Fruit fly (Drosophila melanogaster): ENCODE measurements around the gene CG4456.

The CG4456 gene

dm6 chr3L:9383345-9384075 is 11.0 kb downstream of the CG4456 start, which contains the start of gene Hsp27:
TSS of gene Hsp27 (plus strand) at chr3L:9384063.
- TF ChIP-seq noc (tag; optimal IDR thresholded peaks at IDR 0.05): peak; percentile 98

dm6 chr3L:9384445-9385079 is 12.0 kb downstream of the CG4456 start:
- TF ChIP-seq noc (tag; optimal IDR thresholded peaks at IDR 0.05): no peak

dm6 chr3L:9391340-9391980 is 18.9 kb downstream of the CG4456 start:
- no peak for TF ChIP-seq noc (tag; optimal IDR thresholded peaks at IDR 0.05)

dm6 chr3L:9396038-9396437 is 23.5 kb downstream of the CG4456 start:
- no peak for TF ChIP-seq noc (tag; optimal IDR thresholded peaks at IDR 0.05)

dm6 chr3L:9396704-9397103 is 24.2 kb downstream of the CG4456 start:
- TF ChIP-seq noc (tag; optimal IDR thresholded peaks at IDR 0.05): no peak

dm6 chr3L:9397156-9397555 is 24.6 kb downstream of the CG4456 start:
- TF ChIP-seq noc (tag; optimal IDR thresholded peaks at IDR 0.05): peak; percentile 89

dm6 chr3L:9398028-9398427 is 25.5 kb downstream of the CG4456 start:
- no peak for TF ChIP-seq noc (tag; optimal IDR thresholded peaks at IDR 0.05)

- TF ChIP-seq noc (tag; optimal IDR thresholded peaks at IDR 0.05): no peak
These were observed 26.0 kb downstream of the CG4456 start for dm6 chr3L:9398435-9398981.

dm6 chr3L:9399013-9399750 is 26.7 kb downstream of the CG4456 start, which contains the start of gene CG4080:
TSS of gene CG4080 (minus strand) at chr3L:9399227.
- peak; percentile 16 for TF ChIP-seq noc (tag; optimal IDR thresholded peaks at IDR 0.05)

- no peak for TF ChIP-seq noc (tag; optimal IDR thresholded peaks at IDR 0.05)
These were observed 27.3 kb downstream of the CG4456 start for dm6 chr3L:9399855-9400254.

dm6 chr3L:9400697-9401353 is 28.3 kb downstream of the CG4456 start:
- TF ChIP-seq noc (tag; optimal IDR thresholded peaks at IDR 0.05): no peak

- no peak for TF ChIP-seq noc (tag; optimal IDR thresholded peaks at IDR 0.05)
These were observed 29.0 kb downstream of the CG4456 start for dm6 chr3L:9401354-9402156.

- no peak for TF ChIP-seq noc (tag; optimal IDR thresholded peaks at IDR 0.05)
These were observed 29.8 kb downstream of the CG4456 start, which contains the start of gene eIF4E1 for dm6 chr3L:9402157-9402890. TSS of gene eIF4E1 (minus strand) at chr3L:9402460.

dm6 chr3L:9404497-9404896 is 32.0 kb downstream of the CG4456 start, which contains the start of gene Cpr67B:
TSS of gene Cpr67B (plus strand) at chr3L:9404797.
- TF ChIP-seq noc (tag; optimal IDR thresholded peaks at IDR 0.05): no peak

Data from whole organism, larva.